ENCODE assay signal across 1 fruit fly cellular context in genomic region chr3R:23334866-23335265, dm6.
A peak's percentile ranks its signal among the peaks of the same experiment; 100 is the strongest.
TF ChIP-seq lines count a peak whose summit lies in the region.

No protein-coding gene starts in this region.

TF ChIP-seq in whole organism, embryonic, 481 proteins besides CTCF, POLR2A, EP300 and RAD21 (continued from another document):
- TF ChIP-seq CG5953 (GFP tag; IDR thresholded peaks at IDR 0.05; lab: Robert Waterston, UW), result peak; percentile 52; the same call in 1 of the 2 replicates
- TF ChIP-seq BEAF-32 (GFP tag; optimal IDR thresholded peaks at IDR 0.05; lab: Kevin White, UChicago), result no peak
- no peak for TF ChIP-seq NC2α (GFP tag; optimal IDR thresholded peaks at IDR 0.05; lab: Kevin White, UChicago)
- TF ChIP-seq Taf1 (GFP tag; IDR thresholded peaks at IDR 0.05; lab: Robert Waterston, UW), result peak; percentile 37; the same call in 1 of the 2 replicates
- no peak for TF ChIP-seq pzg (GFP tag; optimal IDR thresholded peaks at IDR 0.05; lab: Kevin White, UChicago)
- peak; percentile 58 for TF ChIP-seq seq (GFP tag; IDR thresholded peaks at IDR 0.05; lab: Robert Waterston, UW)
- 0 out of 2 replicates have a peak, but pooled peaks have one; percentile 23 for TF ChIP-seq Xrp1 (GFP tag; IDR thresholded peaks at IDR 0.05; lab: Robert Waterston, UW)
- peak; percentile 28 for TF ChIP-seq Ssrp (tag; optimal IDR thresholded peaks at IDR 0.05; lab: Kevin White, UChicago)
- TF ChIP-seq Hr78 (GFP tag; optimal IDR thresholded peaks at IDR 0.05; lab: Kevin White, UChicago), result no peak
- peak; percentile 13 for TF ChIP-seq zfh2 (GFP tag; optimal IDR thresholded peaks at IDR 0.05; lab: Kevin White, UChicago)
- TF ChIP-seq CG11695 (GFP tag; IDR thresholded peaks at IDR 0.05; lab: Robert Waterston, UW), result peak; percentile 67
- TF ChIP-seq esg (GFP tag; conservative IDR thresholded peaks at IDR 0.05; lab: Robert Waterston, UW), result peak; percentile 46
- no peak for TF ChIP-seq kni (GFP tag; optimal IDR thresholded peaks at IDR 0.05; lab: Kevin White, UChicago)
- no peak for TF ChIP-seq CG17802 (tag; optimal IDR thresholded peaks at IDR 0.05; lab: Kevin White, UChicago)
- peak; percentile 15 for TF ChIP-seq CG10274 (GFP tag; optimal IDR thresholded peaks at IDR 0.05; lab: Kevin White, UChicago)
- TF ChIP-seq CG14667 (GFP tag; IDR thresholded peaks at IDR 0.05; lab: Robert Waterston, UW), result no peak
- no peak for TF ChIP-seq Ets97D (GFP tag; optimal IDR thresholded peaks at IDR 0.05; lab: Kevin White, UChicago)
- TF ChIP-seq zen2 (GFP tag; IDR thresholded peaks at IDR 0.05; lab: Robert Waterston, UW; ENCODE audit: partially characterized antibody), result no peak
- peak; percentile 53 for TF ChIP-seq CG15514 (GFP tag; optimal IDR thresholded peaks at IDR 0.05; lab: Kevin White, UChicago)
- peak; percentile 36 for TF ChIP-seq Bteb2 (GFP tag; optimal IDR thresholded peaks at IDR 0.05; lab: Kevin White, UChicago)
- peak; percentile 4 for TF ChIP-seq Sox100B (GFP tag; optimal IDR thresholded peaks at IDR 0.05; lab: Kevin White, UChicago)
